Fruit fly (Drosophila melanogaster) S2 (cell line): ENCODE data around the gene nerfin-2.

Experiments used
- CG8478 ChIP-seq: fragments of >200 bp; optimal IDR thresholded peaks from 2 replicates; lab custom pipeline; 2018
- CTCF ChIP-seq, 2 experiments: fragments of >200 bp; optimal IDR thresholded peaks; 2 replicates each; lab custom pipeline; 2018

DNA sequence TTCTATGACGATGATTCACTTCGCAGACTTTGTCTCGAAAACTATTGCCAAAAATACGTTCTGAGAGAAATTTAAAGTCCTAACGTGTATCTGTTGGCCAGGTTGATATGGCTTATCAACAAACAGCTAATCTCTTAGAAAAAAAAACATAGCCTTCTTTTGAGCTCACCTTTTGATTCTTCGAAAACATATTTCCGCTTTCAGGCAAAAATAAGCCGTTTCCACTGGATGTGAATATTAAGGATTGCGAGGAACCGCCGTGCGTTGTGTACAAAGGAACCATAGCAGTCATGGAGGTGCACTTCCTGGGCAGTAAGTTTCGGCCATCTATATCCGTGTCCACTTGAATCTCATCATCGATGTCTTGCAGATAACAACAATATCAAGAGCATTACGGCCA, 17.4 kb upstream of the nerfin-2 start:
- TF ChIP-seq CG8478 (lab: Kevin White, UChicago) (no peak), CTCF (optimal IDR thresholded peaks at IDR 0.05; lab: Kevin White, UChicago) (no peak)
